Worm (Caenorhabditis elegans) whole organism, young adult: ENCODE data around the gene K09C8.2.

Experiments used
- B0261.1 ChIP-seq: sonication (generic microtip); optimal IDR thresholded peaks from 2 replicates; lab custom pipeline; 2016; ENCODE audit warnings: mild to moderate bottlenecking, missing genetic modification characterization, moderate library complexity, missing compliant biosample characterization
- F52B5.7 ChIP-seq: sonication (generic microtip); optimal IDR thresholded peaks from 2 replicates; lab custom pipeline; 2016; ENCODE audit warnings: mild to moderate bottlenecking, missing genetic modification characterization, missing compliant biosample characterization
- F57C9.4 ChIP-seq: sonication (generic microtip); optimal IDR thresholded peaks from 2 replicates; lab custom pipeline; 2017; ENCODE audit warnings: mild to moderate bottlenecking, missing genetic modification characterization, missing compliant biosample characterization
- ceh-27 ChIP-seq: fragments of 200-800 bp; sonication (Bioruptor generic); optimal IDR thresholded peaks from 2 replicates; lab custom pipeline; 2018; ENCODE audit warnings: mild to moderate bottlenecking, missing genetic modification characterization, moderate library complexity, missing compliant biosample characterization
- ceh-91 ChIP-seq: fragments of 200-800 bp; sonication (Bioruptor generic); IDR thresholded peaks from 2 replicates; pipeline ENCODE4 v1.3.6; 2022; ENCODE audit warnings: missing genetic modification reagents, missing genetic modification characterization, missing compliant biosample characterization
- die-1 ChIP-seq: sonication (generic microtip); optimal IDR thresholded peaks from 2 replicates; lab custom pipeline; 2016; ENCODE audit warnings: missing genotype, mild to moderate bottlenecking, missing genetic modification characterization, missing compliant biosample characterization
- ekl-4 ChIP-seq: fragments of 200-800 bp; sonication (Bioruptor generic); IDR thresholded peaks from 2 replicates; pipeline ENCODE4 v1.3.6; 2022; ENCODE audit warnings: missing genetic modification reagents, missing genetic modification characterization, missing compliant biosample characterization
- hsf-1 ChIP-seq: fragments of 200-800 bp; sonication (Bioruptor generic); IDR thresholded peaks from 2 replicates; pipeline ENCODE4 v1.3.6; 2022; ENCODE audit warnings: missing genetic modification reagents, missing genetic modification characterization, missing compliant biosample characterization
- lir-1 ChIP-seq: fragments of 200-800 bp; sonication (Bioruptor generic); conservative IDR thresholded peaks from 2 replicates; pipeline ENCODE4 v1.3.6; 2022; ENCODE audit warnings: missing genetic modification reagents, missing genetic modification characterization, missing compliant biosample characterization
- somi-1 ChIP-seq: fragments of 200-800 bp; sonication (Bioruptor generic); optimal IDR thresholded peaks from 2 replicates; lab custom pipeline; 2018; ENCODE audit warnings: mild to moderate bottlenecking, missing genetic modification characterization, missing compliant biosample characterization
- ztf-3 ChIP-seq: fragments of 200-800 bp; sonication (Bioruptor generic); optimal IDR thresholded peaks from 2 replicates; lab custom pipeline; 2018; ENCODE audit warnings: mild to moderate bottlenecking, missing genetic modification characterization, missing compliant biosample characterization

DNA sequence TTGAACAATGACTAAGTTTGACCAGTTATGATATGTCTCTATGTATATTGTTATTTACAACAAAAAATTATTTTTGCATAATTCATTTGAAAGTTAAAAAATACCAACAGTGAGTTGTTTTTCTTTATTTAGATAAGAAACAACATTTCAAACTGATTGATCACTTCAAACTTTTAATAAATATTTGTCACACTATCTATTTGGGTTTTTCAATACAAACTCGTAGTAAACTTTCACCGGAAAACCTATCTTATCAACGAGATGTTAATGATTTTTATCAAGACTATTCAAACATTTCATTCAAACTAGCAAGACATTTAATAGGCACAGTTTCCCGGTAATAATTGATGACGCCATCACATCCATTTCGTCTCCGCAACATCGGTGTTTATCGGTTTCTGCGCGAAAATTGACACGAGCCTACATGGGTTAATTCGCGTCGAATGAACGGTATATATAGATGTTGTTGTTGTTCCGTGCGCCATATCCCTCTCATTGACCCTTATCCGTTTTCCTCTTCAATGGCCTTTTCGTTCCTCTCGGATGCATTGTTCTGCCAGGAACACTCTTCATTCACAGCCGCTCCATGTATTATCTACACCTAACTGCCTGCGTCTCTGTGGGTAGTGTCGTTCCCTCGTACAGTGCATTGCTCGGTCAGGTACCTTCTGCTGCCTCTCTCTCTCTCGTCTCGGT lies 31.1 kb downstream of the K09C8.2 start:
- no peak for TF ChIP-seq ceh-27 (GFP tag; lab: Kevin White, UChicago)
- no peak for TF ChIP-seq die-1 (tag; lab: Kevin White, UChicago)
- TF ChIP-seq ztf-3 (GFP tag; lab: Kevin White, UChicago) = no peak
- no peak for TF ChIP-seq F57C9.4 (tag; lab: Kevin White, UChicago)
- TF ChIP-seq ceh-91 (GFP tag; lab: Robert Waterston, UW) = no peak
- TF ChIP-seq F52B5.7 = no peak
- TF ChIP-seq lir-1 (GFP tag; lab: Robert Waterston, UW) = no peak
- TF ChIP-seq B0261.1 (tag; lab: Kevin White, UChicago) = no peak
- TF ChIP-seq somi-1 = no peak
- 0 out of 2 replicates have a peak, but pooled peaks have one; percentile 39 for TF ChIP-seq ekl-4 (GFP tag; lab: Robert Waterston, UW)
- no peak for TF ChIP-seq hsf-1 (GFP tag; lab: Robert Waterston, UW)
